Worm (Caenorhabditis elegans) whole organism, L4 larva: ENCODE results near the gene H25K10.1.

Source experiments
- nhr-25 ChIP-seq: sonication (generic microtip); optimal IDR thresholded peaks from 2 replicates; lab custom pipeline; 2017; ENCODE audit warnings: missing genetic modification characterization, mild to moderate bottlenecking, missing compliant biosample characterization, antibody characterized with exemption, moderate library complexity, borderline replicate concordance; ENCODE audit not compliant: insufficient read depth
- nhr-77 ChIP-seq: fragments of 150-350 bp; optimal IDR thresholded peaks from 2 replicates; lab custom pipeline; 2014; ENCODE audit warnings: missing biosample characterization, missing genetic modification characterization
- unc-130 ChIP-seq: sonication (generic microtip); optimal IDR thresholded peaks from 2 replicates; lab custom pipeline; 2016; ENCODE audit warnings: missing genetic modification reagents, missing genetic modification characterization, missing compliant biosample characterization

ce11 chrIV:16230464-16230863 is 28.3 kb downstream of the H25K10.1 start:
- TF ChIP-seq nhr-25 (tag; lab: Kevin White, UChicago) (no peak), unc-130 (GFP tag; lab: Kevin White, UChicago) (no peak), nhr-77 (tag; lab: Kevin White, UChicago) (no peak)
